Fruit fly (Drosophila melanogaster) S2 (cell line): Measurements from ENCODE around the gene mgl.

Source experiments
- CG8478 ChIP-seq: fragments of >200 bp; optimal IDR thresholded peaks from 2 replicates; lab custom pipeline; 2018
- CTCF ChIP-seq, 2 experiments: fragments of >200 bp; optimal IDR thresholded peaks; 2 replicates each; lab custom pipeline; 2018

- TF ChIP-seq CG8478 (lab: Kevin White, UChicago) (no peak), CTCF (optimal IDR thresholded peaks at IDR 0.05; lab: Kevin White, UChicago) (no peak)
Measured at dm6 chrX:9466150-9466549, 33.8 kb downstream of the mgl start.
